Fruit fly (Drosophila melanogaster) whole organism, embryonic: ENCODE data around the gene Mlc-c.

ENCODE experiments used
- Aef1 ChIP-seq: fragments of 200-800 bp; sonication (Bioruptor generic); IDR thresholded peaks from 3 replicates; pipeline ENCODE4 v1.3.6; 2022; ENCODE audit warnings: missing biosample characterization, missing genetic modification characterization
- Awh ChIP-seq: fragments of 200-800 bp; sonication (Bioruptor generic); IDR thresholded peaks from 2 replicates; pipeline ENCODE4, ENCODE4 v1.3.6; 2022; ENCODE audit warnings: missing biosample characterization, missing genetic modification characterization
- BtbVII ChIP-seq: fragments of 200-800 bp; sonication (Bioruptor generic); optimal IDR thresholded peaks from 3 replicates; lab custom pipeline; 2017; ENCODE audit warnings: missing biosample characterization, mild to moderate bottlenecking, missing genetic modification characterization
- CG10147 ChIP-seq: fragments of 200-800 bp; sonication (Bioruptor generic); optimal IDR thresholded peaks from 2 replicates; lab custom pipeline; 2019; ENCODE audit warnings: missing biosample characterization, mild to moderate bottlenecking, missing genetic modification characterization, moderate library complexity
- CG11085 ChIP-seq: fragments of 200-800 bp; sonication (Bioruptor generic); IDR thresholded peaks from 2 replicates; pipeline ENCODE4 v1.3.6; 2022; ENCODE audit warnings: missing biosample characterization, missing genetic modification characterization
- CG12155 ChIP-seq: fragments of 200-800 bp; sonication (Bioruptor generic); optimal IDR thresholded peaks from 3 replicates; lab custom pipeline; 2016; ENCODE audit warnings: missing biosample characterization, missing genetic modification characterization
- CG12391 ChIP-seq: fragments of 200-800 bp; sonication (Bioruptor generic); optimal IDR thresholded peaks from 3 replicates; lab custom pipeline; 2018; ENCODE audit warnings: missing biosample characterization, mild to moderate bottlenecking, missing genetic modification characterization, moderate library complexity
- CG13287 ChIP-seq: fragments of 200-800 bp; sonication (Bioruptor generic); IDR thresholded peaks from 2 replicates; pipeline ENCODE4 v1.3.6; 2022; ENCODE audit warnings: missing biosample characterization, missing genetic modification characterization; ENCODE audit not compliant: partially characterized antibody
- CG13424 ChIP-seq: fragments of 200-800 bp; sonication (Bioruptor generic); optimal IDR thresholded peaks from 2 replicates; lab custom pipeline; 2019; ENCODE audit warnings: missing biosample characterization, mild to moderate bottlenecking, missing genetic modification characterization, moderate library complexity
- CG14710 ChIP-seq: fragments of 200-800 bp; sonication (Bioruptor generic); optimal IDR thresholded peaks from 3 replicates; lab custom pipeline; 2019; ENCODE audit warnings: missing biosample characterization, mild to moderate bottlenecking, missing genetic modification characterization, moderate library complexity
- CG1647 ChIP-seq: fragments of 200-800 bp; sonication (Bioruptor generic); optimal IDR thresholded peaks from 3 replicates; lab custom pipeline; 2016; ENCODE audit warnings: missing biosample characterization, missing genetic modification characterization
- CG17328 ChIP-seq: fragments of 200-800 bp; sonication (Bioruptor generic); IDR thresholded peaks from 2 replicates; pipeline ENCODE4 v1.3.6; 2022; ENCODE audit warnings: missing biosample characterization, missing genetic modification characterization
- CG17361 ChIP-seq: fragments of 200-800 bp; sonication (Bioruptor generic); IDR thresholded peaks from 3 replicates; pipeline ENCODE4 v1.3.6; 2022; ENCODE audit warnings: missing biosample characterization, missing genetic modification characterization
- CG17612 ChIP-seq: fragments of 200-800 bp; sonication (Bioruptor generic); IDR thresholded peaks from 2 replicates; pipeline ENCODE4 v1.3.6; 2022; ENCODE audit warnings: missing biosample characterization, missing genetic modification characterization
- CG2199 ChIP-seq: fragments of 200-800 bp; sonication (Bioruptor generic); IDR thresholded peaks from 3 replicates; pipeline ENCODE4 v1.3.6; 2022; ENCODE audit warnings: missing biosample characterization, missing genetic modification characterization
- CG2202 ChIP-seq: fragments of 200-800 bp; sonication (Bioruptor generic); optimal IDR thresholded peaks from 2 replicates; lab custom pipeline; 2018; ENCODE audit warnings: missing biosample characterization, mild to moderate bottlenecking, missing genetic modification characterization
- CG30020 ChIP-seq: fragments of 200-800 bp; optimal IDR thresholded peaks from 2 replicates; lab custom pipeline; 2019; ENCODE audit warnings: missing biosample characterization, mild to moderate bottlenecking, missing genetic modification characterization, moderate library complexity
- CG34422 ChIP-seq: fragments of 200-800 bp; sonication (Bioruptor generic); IDR thresholded peaks from 3 replicates; pipeline ENCODE4 v1.3.6; 2022; ENCODE audit warnings: missing biosample characterization, missing genetic modification characterization
- CG42726 ChIP-seq: fragments of 200-800 bp; sonication (Bioruptor generic); IDR thresholded peaks from 2 replicates; pipeline ENCODE4 v1.3.6; 2022; ENCODE audit warnings: missing biosample characterization, missing genetic modification characterization; ENCODE audit not compliant: partially characterized antibody
- CG4328 ChIP-seq: fragments of 200-800 bp; sonication (Bioruptor generic); optimal IDR thresholded peaks from 3 replicates; lab custom pipeline; 2017; ENCODE audit warnings: missing biosample characterization, missing genetic modification reagents, missing genetic modification characterization
- CG4617 ChIP-seq: fragments of 200-800 bp; sonication (Bioruptor generic); optimal IDR thresholded peaks from 3 replicates; lab custom pipeline; 2016; ENCODE audit warnings: missing biosample characterization, missing genetic modification characterization, borderline replicate concordance
- CG5180 ChIP-seq: fragments of 200-800 bp; sonication (Bioruptor generic); optimal IDR thresholded peaks from 3 replicates; lab custom pipeline; 2017; ENCODE audit warnings: missing biosample characterization, missing genetic modification characterization, mild to moderate bottlenecking, moderate library complexity, missing genetic modification reagents
- CG7372 ChIP-seq: fragments of 200-800 bp; sonication (Bioruptor generic); IDR thresholded peaks from 2 replicates; pipeline ENCODE4 v1.3.6; 2022; ENCODE audit warnings: missing biosample characterization, missing genetic modification characterization
- CG8478 ChIP-seq: fragments of >200 bp; optimal IDR thresholded peaks from 2 replicates; lab custom pipeline; 2018
- CG9215 ChIP-seq: fragments of 200-800 bp; sonication (Bioruptor generic); IDR thresholded peaks from 2 replicates; pipeline ENCODE4 v1.3.6; 2022; ENCODE audit warnings: missing biosample characterization, missing genetic modification characterization
- CkIIα-i1 ChIP-seq: fragments of 200-800 bp; sonication (Bioruptor generic); IDR thresholded peaks from 2 replicates; pipeline ENCODE4 v1.3.6; 2022; ENCODE audit warnings: missing biosample characterization, missing genetic modification characterization
- Dbx ChIP-seq: fragments of 200-800 bp; sonication (Bioruptor generic); IDR thresholded peaks from 3 replicates; pipeline ENCODE4 v1.3.6; 2022; ENCODE audit warnings: missing biosample characterization, missing genetic modification characterization
- Doc3 ChIP-seq: fragments of 200-800 bp; sonication (Bioruptor generic); IDR thresholded peaks from 3 replicates; pipeline ENCODE4 v1.3.6; 2022; ENCODE audit warnings: missing biosample characterization, missing genetic modification characterization; ENCODE audit not compliant: partially characterized antibody
- Ets97D ChIP-seq: fragments of 200-800 bp; sonication (Bioruptor generic); optimal IDR thresholded peaks from 3 replicates; lab custom pipeline; 2016; ENCODE audit warnings: missing biosample characterization, missing genetic modification characterization
- HmgZ ChIP-seq: fragments of 200-800 bp; sonication (Bioruptor generic); optimal IDR thresholded peaks from 2 replicates; lab custom pipeline; 2018; ENCODE audit warnings: missing biosample characterization, mild to moderate bottlenecking, missing genetic modification characterization
- Hr3 ChIP-seq: fragments of 200-800 bp; sonication (Bioruptor generic); optimal IDR thresholded peaks from 3 replicates; lab custom pipeline; 2016; ENCODE audit warnings: missing biosample characterization, missing genetic modification characterization
- Meics ChIP-seq: fragments of 200-800 bp; sonication (Bioruptor generic); optimal IDR thresholded peaks from 2 replicates; lab custom pipeline; 2017; ENCODE audit warnings: missing biosample characterization, mild to moderate bottlenecking, missing genetic modification characterization
- amos ChIP-seq: fragments of 200-800 bp; sonication (Bioruptor generic); IDR thresholded peaks from 2 replicates; pipeline ENCODE4 v1.3.6; 2022; ENCODE audit warnings: missing biosample characterization, missing genetic modification characterization; ENCODE audit not compliant: partially characterized antibody
- bbx ChIP-seq: fragments of 200-800 bp; sonication (Bioruptor generic); IDR thresholded peaks from 2 replicates; pipeline ENCODE4 v1.3.6; 2022; ENCODE audit warnings: missing biosample characterization, missing genetic modification characterization; ENCODE audit not compliant: partially characterized antibody
- btn ChIP-seq: fragments of 200-800 bp; sonication (Bioruptor generic); optimal IDR thresholded peaks from 2 replicates; lab custom pipeline; 2016; ENCODE audit warnings: missing biosample characterization, missing genetic modification characterization
- chif ChIP-seq, 2 experiments: fragments of 200-800 bp; sonication (Bioruptor generic); optimal IDR thresholded peaks; 3 replicates each; lab custom pipeline; 2016; ENCODE audit warnings: missing biosample characterization in 2 of 2, missing genetic modification characterization in 2 of 2
- chinmo ChIP-seq: fragments of 200-800 bp; sonication (Bioruptor generic); IDR thresholded peaks from 4 replicates; pipeline ENCODE4 v1.3.6; 2022; ENCODE audit warnings: missing biosample characterization, missing genetic modification characterization; ENCODE audit not compliant: partially characterized antibody
- crol ChIP-seq: fragments of 200-800 bp; sonication (Bioruptor generic); IDR thresholded peaks from 2 replicates; pipeline ENCODE4 v1.3.6; 2022; ENCODE audit warnings: missing biosample characterization, missing genetic modification characterization
- cwo ChIP-seq: fragments of 200-800 bp; sonication (Bioruptor generic); optimal IDR thresholded peaks from 3 replicates; lab custom pipeline; 2017; ENCODE audit warnings: missing biosample characterization, missing genetic modification characterization, mild to moderate bottlenecking, moderate library complexity, missing genetic modification reagents
- disco-r ChIP-seq: fragments of 200-800 bp; sonication (Bioruptor generic); optimal IDR thresholded peaks from 2 replicates; lab custom pipeline; 2016; ENCODE audit warnings: missing biosample characterization, missing genetic modification characterization
- dm ChIP-seq: fragments of 200-800 bp; sonication (Bioruptor generic); optimal IDR thresholded peaks from 3 replicates; lab custom pipeline; 2016; ENCODE audit warnings: missing biosample characterization, missing genetic modification characterization
- hkb ChIP-seq, 2 experiments: fragments of 200-800 bp in 1 of 2; fragments of >200 bp in 1 of 2; sonication (Bioruptor generic) in 1 of 2; IDR thresholded peaks in 1 of 2; optimal IDR thresholded peaks in 1 of 2; 2 replicates each; pipeline versions ENCODE4 v1.3.6 to Lab custom; 2017 to 2022; ENCODE audit warnings: missing biosample characterization in 1 of 2, missing genetic modification characterization in 1 of 2
- nau ChIP-seq: fragments of 200-800 bp; sonication (Bioruptor generic); optimal IDR thresholded peaks from 3 replicates; lab custom pipeline; 2017; ENCODE audit warnings: missing biosample characterization, mild to moderate bottlenecking, missing genetic modification characterization, missing genetic modification reagents
- nom ChIP-seq: fragments of 200-800 bp; sonication (Bioruptor generic); optimal IDR thresholded peaks from 2 replicates; lab custom pipeline; 2017; ENCODE audit warnings: missing biosample characterization, missing genetic modification characterization, mild to moderate bottlenecking, moderate library complexity, missing genetic modification reagents
- pzg ChIP-seq: fragments of 200-800 bp; sonication (Bioruptor generic); optimal IDR thresholded peaks from 3 replicates; lab custom pipeline; 2018; ENCODE audit warnings: missing biosample characterization, mild to moderate bottlenecking, missing genetic modification characterization, moderate library complexity
- sc ChIP-seq, 3 experiments: fragments of >200 bp in 2 of 3; fragments of 200-800 bp in 1 of 3; sonication (Bioruptor generic) in 1 of 3; optimal IDR thresholded peaks; 2 replicates in 2 of 3; 3 replicates in 1 of 3; lab custom pipeline; 2017; ENCODE audit warnings: mild to moderate bottlenecking in 1 of 3, missing biosample characterization in 1 of 3, missing genetic modification characterization in 1 of 3, missing genetic modification reagents in 1 of 3
- tin ChIP-seq: fragments of 200-800 bp; sonication (Bioruptor generic); optimal IDR thresholded peaks from 3 replicates; lab custom pipeline; 2016; ENCODE audit warnings: missing biosample characterization, missing genetic modification characterization

The Mlc-c gene

DNA sequence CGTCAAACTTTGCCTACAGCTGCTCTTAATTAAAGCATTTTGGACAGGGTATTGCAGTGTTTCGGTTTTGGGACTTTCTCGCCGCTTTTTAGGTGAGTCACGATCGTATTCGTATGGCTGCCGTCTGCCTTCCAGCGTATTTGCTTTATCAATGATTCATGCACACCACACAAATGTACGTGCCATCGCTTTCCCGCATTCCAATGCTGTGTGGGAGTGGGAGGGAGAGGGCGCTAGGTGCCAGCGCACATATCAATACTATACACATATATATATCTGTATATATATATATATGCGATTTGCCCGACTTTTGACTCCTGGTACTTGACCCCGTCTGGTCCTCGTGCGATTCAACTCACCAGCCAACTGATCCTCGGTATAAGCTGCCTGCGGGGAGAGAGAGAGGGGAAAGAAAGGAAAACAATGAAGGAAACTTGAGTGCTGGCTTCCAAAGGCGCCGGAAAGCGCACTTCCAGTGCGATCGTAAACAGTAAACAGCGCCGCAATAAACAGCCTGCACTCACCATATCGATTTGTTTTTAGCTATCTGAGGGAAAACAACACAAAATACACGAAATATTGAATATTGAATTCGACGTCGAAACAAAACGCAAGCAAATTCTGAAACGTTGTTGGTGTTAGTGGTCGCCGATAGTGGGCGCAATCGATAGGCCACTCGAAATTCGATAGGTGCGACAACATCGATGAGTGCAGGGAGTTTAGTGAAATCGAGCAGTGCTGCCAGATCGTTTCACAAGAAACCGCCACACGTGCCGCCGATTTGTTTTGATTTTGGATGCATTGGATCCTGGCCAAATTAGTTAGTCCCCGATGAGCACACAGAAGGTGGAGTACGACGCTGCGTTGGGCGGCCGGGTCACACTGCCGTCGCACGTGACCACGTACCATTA lies at the start of gene Mlc-c, which contains the start of gene Pop1:
Mlc-c (minus strand) TSS at position 647 of the 911 bp plus-strand sequence.
Pop1 (plus strand) TSS at position 756 of the 911 bp plus-strand sequence.
- peak; percentile 48 for TF ChIP-seq Ets97D (GFP tag; lab: Kevin White, UChicago)
- TF ChIP-seq hkb (optimal IDR thresholded peaks at IDR 0.05; lab: Kevin White, UChicago), result no peak
- no peak for TF ChIP-seq hkb (GFP tag; IDR thresholded peaks at IDR 0.05; lab: Robert Waterston, UW)
- TF ChIP-seq CG10147 (GFP tag; lab: Kevin White, UChicago), result peak; percentile 14
- TF ChIP-seq Awh, result no peak
- peak; percentile 60 for TF ChIP-seq cwo (GFP tag; lab: Kevin White, UChicago)
- TF ChIP-seq CG42726 (GFP tag; lab: Robert Waterston, UW), result peak; percentile 96
- no peak for TF ChIP-seq CG4328 (GFP tag; lab: Kevin White, UChicago)
- peak; percentile 67; the same call in 1 of the 2 replicates for TF ChIP-seq crol (GFP tag; lab: Robert Waterston, UW)
- peak; percentile 94 for TF ChIP-seq chinmo
- peak; percentile 49; the same call in 1 of the 3 replicates for TF ChIP-seq Dbx (GFP tag; lab: Robert Waterston, UW)
- no peak for TF ChIP-seq CG12155 (GFP tag; lab: Kevin White, UChicago)
- peak; percentile 95 for TF ChIP-seq bbx (GFP tag; lab: Robert Waterston, UW)
- TF ChIP-seq CG7372 (GFP tag; lab: Robert Waterston, UW), result no peak
- no peak for TF ChIP-seq tin (GFP tag; lab: Kevin White, UChicago)
- no peak for TF ChIP-seq CG12391 (tag; lab: Kevin White, UChicago)
- no peak for TF ChIP-seq CG11085 (GFP tag; lab: Robert Waterston, UW)
- no peak for TF ChIP-seq CG2199 (GFP tag; lab: Robert Waterston, UW)
- TF ChIP-seq CG5180, result no peak
- TF ChIP-seq btn (GFP tag; lab: Kevin White, UChicago), result no peak
- TF ChIP-seq CG9215 (GFP tag; lab: Robert Waterston, UW), result no peak
- TF ChIP-seq CG14710, result peak; percentile 40
- TF ChIP-seq CG2202 (tag; lab: Kevin White, UChicago), result no peak
- TF ChIP-seq chif (GFP tag; optimal IDR thresholded peaks at IDR 0.05; lab: Kevin White, UChicago), result no peak
- TF ChIP-seq nau (GFP tag; lab: Kevin White, UChicago), result no peak
- TF ChIP-seq disco-r, result no peak
- TF ChIP-seq sc (optimal IDR thresholded peaks at IDR 0.05; lab: Kevin White, UChicago), result no peak
- TF ChIP-seq sc (GFP tag; optimal IDR thresholded peaks at IDR 0.05; lab: Kevin White, UChicago), result no peak
- TF ChIP-seq BtbVII (GFP tag; lab: Kevin White, UChicago), result no peak
- peak; percentile 68 for TF ChIP-seq Doc3 (GFP tag; lab: Robert Waterston, UW)
- peak; percentile 90 for TF ChIP-seq CG13287
- peak; percentile 92 for TF ChIP-seq dm (GFP tag; lab: Kevin White, UChicago)
- TF ChIP-seq CG13424 (tag; lab: Kevin White, UChicago), result no peak
- no peak for TF ChIP-seq CG30020 (tag; lab: Kevin White, UChicago)
- 0 out of 3 replicates have a peak, but pooled peaks have one; percentile 10 for TF ChIP-seq CG34422 (GFP tag; lab: Robert Waterston, UW)
- peak; percentile 75; the same call in 2 of the 3 replicates for TF ChIP-seq Aef1 (GFP tag; lab: Robert Waterston, UW)
- peak; percentile 88 for TF ChIP-seq pzg (GFP tag; lab: Kevin White, UChicago)
- TF ChIP-seq CG17328, result no peak
- no peak for TF ChIP-seq CG8478 (lab: Kevin White, UChicago)
- no peak for TF ChIP-seq CG1647
- TF ChIP-seq Hr3 (GFP tag; lab: Kevin White, UChicago), result no peak
- TF ChIP-seq CG17361 (GFP tag; lab: Robert Waterston, UW), result no peak
- no peak for TF ChIP-seq Meics (GFP tag; lab: Kevin White, UChicago)
- peak; percentile 72 for TF ChIP-seq CG4617
- peak; percentile 22 for TF ChIP-seq HmgZ (tag; lab: Kevin White, UChicago)
- peak; percentile 97 for TF ChIP-seq amos (GFP tag; lab: Robert Waterston, UW)
- no peak for TF ChIP-seq CkIIα-i1 (GFP tag; lab: Robert Waterston, UW)
- TF ChIP-seq CG17612 (GFP tag; lab: Robert Waterston, UW), result no peak
- TF ChIP-seq nom (GFP tag; lab: Kevin White, UChicago), result peak; percentile 16
